Fruit fly (Drosophila melanogaster) whole organism, pupa: ENCODE measurements around the gene Ugt307A1.

Experiments used
- CG10348 ChIP-seq: fragments of 200-800 bp; sonication (Bioruptor generic); IDR thresholded peaks from 2 replicates; pipeline ENCODE4 v1.3.6; 2022; ENCODE audit warnings: missing biosample characterization, missing genetic modification characterization
- CG12605 ChIP-seq: fragments of 200-800 bp; sonication (Bioruptor generic); IDR thresholded peaks from 2 replicates; pipeline ENCODE4 v1.3.6; 2022; ENCODE audit warnings: missing biosample characterization, missing genetic modification characterization
- CG13204 ChIP-seq: fragments of 200-800 bp; sonication (Bioruptor generic); optimal IDR thresholded peaks from 2 replicates; lab custom pipeline; 2018; ENCODE audit warnings: missing biosample characterization, mild to moderate bottlenecking, missing genetic modification characterization, moderate library complexity
- CG14655 ChIP-seq: fragments of 200-800 bp; sonication (Bioruptor generic); optimal IDR thresholded peaks from 3 replicates; lab custom pipeline; 2017; ENCODE audit warnings: mild to moderate bottlenecking, missing biosample characterization, missing genetic modification reagents, missing genetic modification characterization
- CG15710 ChIP-seq: fragments of 200-800 bp; sonication (Bioruptor generic); optimal IDR thresholded peaks from 2 replicates; lab custom pipeline; 2018; ENCODE audit warnings: missing biosample characterization, mild to moderate bottlenecking, missing genetic modification characterization, moderate library complexity
- CG17806 ChIP-seq: fragments of 200-800 bp; sonication (Bioruptor generic); optimal IDR thresholded peaks from 2 replicates; lab custom pipeline; 2018; ENCODE audit warnings: missing biosample characterization, mild to moderate bottlenecking, missing genetic modification characterization, moderate library complexity
- CG32121 ChIP-seq: fragments of 200-800 bp; sonication (Bioruptor generic); IDR thresholded peaks from 2 replicates; pipeline ENCODE4 v1.3.6; 2022; ENCODE audit warnings: missing biosample characterization, missing genetic modification characterization
- CG34367 ChIP-seq: fragments of 200-800 bp; sonication (Bioruptor generic); optimal IDR thresholded peaks from 2 replicates; lab custom pipeline; 2018; ENCODE audit warnings: missing biosample characterization, mild to moderate bottlenecking, missing genetic modification characterization
- CG4496 ChIP-seq: fragments of 200-800 bp; sonication (Bioruptor generic); IDR thresholded peaks from 3 replicates; pipeline ENCODE4 v1.3.6; 2022; ENCODE audit warnings: missing biosample characterization, missing genetic modification characterization
- CG8159 ChIP-seq: fragments of 200-800 bp; sonication (Bioruptor generic); optimal IDR thresholded peaks from 3 replicates; lab custom pipeline; 2018; ENCODE audit warnings: missing biosample characterization, mild to moderate bottlenecking, missing genetic modification characterization, moderate library complexity
- CG8301 ChIP-seq: fragments of 200-800 bp; sonication (Bioruptor generic); optimal IDR thresholded peaks from 2 replicates; lab custom pipeline; 2018; ENCODE audit warnings: missing biosample characterization, mild to moderate bottlenecking, missing genetic modification characterization
- CG9948 ChIP-seq: fragments of 200-800 bp; sonication (Bioruptor generic); optimal IDR thresholded peaks from 2 replicates; lab custom pipeline; 2018; ENCODE audit warnings: missing biosample characterization, mild to moderate bottlenecking, missing genetic modification characterization, moderate library complexity
- D1 ChIP-seq: fragments of 200-800 bp; sonication (Bioruptor generic); optimal IDR thresholded peaks from 2 replicates; lab custom pipeline; 2018; ENCODE audit warnings: missing biosample characterization, mild to moderate bottlenecking, missing genetic modification characterization, moderate library complexity
- EcR ChIP-seq: fragments of 200-800 bp; sonication (Bioruptor generic); optimal IDR thresholded peaks from 3 replicates; lab custom pipeline; 2019; ENCODE audit warnings: missing biosample characterization, missing genetic modification characterization, mild to moderate bottlenecking, moderate library complexity, missing genetic modification reagents
- Ets98B ChIP-seq: fragments of 200-800 bp; sonication (Bioruptor generic); IDR thresholded peaks from 2 replicates; pipeline ENCODE4 v1.3.6; 2022; ENCODE audit warnings: missing biosample characterization, missing genetic modification characterization
- Pif1A ChIP-seq: fragments of 200-800 bp; sonication (Bioruptor generic); optimal IDR thresholded peaks from 3 replicates; lab custom pipeline; 2016; ENCODE audit warnings: missing biosample characterization, missing genetic modification characterization
- Pif1B ChIP-seq: fragments of 200-800 bp; sonication (Bioruptor generic); optimal IDR thresholded peaks from 3 replicates; lab custom pipeline; 2016; ENCODE audit warnings: missing biosample characterization, missing genetic modification characterization
- Snoo ChIP-seq: fragments of 200-800 bp; sonication (Bioruptor generic); optimal IDR thresholded peaks from 3 replicates; lab custom pipeline; 2017; ENCODE audit warnings: missing biosample characterization, mild to moderate bottlenecking, missing genetic modification characterization, inconsistent platforms
- fd96Ca ChIP-seq: fragments of 200-800 bp; sonication (Bioruptor generic); IDR thresholded peaks from 3 replicates; pipeline ENCODE4 v1.3.6; 2022; ENCODE audit warnings: missing biosample characterization, missing genetic modification characterization
- gl ChIP-seq: fragments of 200-800 bp; sonication (Bioruptor generic); optimal IDR thresholded peaks from 2 replicates; lab custom pipeline; 2018; ENCODE audit warnings: missing biosample characterization, mild to moderate bottlenecking, missing genetic modification characterization
- rn ChIP-seq: fragments of 200-800 bp; sonication (Bioruptor generic); IDR thresholded peaks from 2 replicates; pipeline ENCODE4 v1.3.6; 2022; ENCODE audit warnings: missing biosample characterization, missing genetic modification characterization

The Ugt307A1 gene

dm6 chr2L:7026988-7027908, 40.5 kb upstream of the Ugt307A1 start, which contains the start of the genes CG31908 and MME1:
TSS of gene CG31908 (minus strand) at chr2L:7027389.
TSS of gene MME1 (plus strand) at chr2L:7027526.
- TF ChIP-seq CG9948 (tag; lab: Kevin White, UChicago), result peak; percentile 2
- no peak for TF ChIP-seq CG10348 (GFP tag; lab: Robert Waterston, UW)
- TF ChIP-seq CG17806 (tag; lab: Kevin White, UChicago), result no peak
- no peak for TF ChIP-seq CG14655 (GFP tag; lab: Kevin White, UChicago)
- TF ChIP-seq Snoo (tag; lab: Kevin White, UChicago), result no peak
- peak; percentile 42; the same call in 1 of the 3 replicates for TF ChIP-seq CG4496 (GFP tag; lab: Robert Waterston, UW)
- peak; percentile 35 for TF ChIP-seq Pif1A (GFP tag; lab: Kevin White, UChicago)
- TF ChIP-seq rn (GFP tag; lab: Robert Waterston, UW), result no peak
- TF ChIP-seq EcR (GFP tag; lab: Kevin White, UChicago), result peak; percentile 2

dm6 chr2L:7028440-7028839, 39.3 kb upstream of the Ugt307A1 start:
- TF ChIP-seq CG10348 (GFP tag; lab: Robert Waterston, UW) (no peak), fd96Ca (GFP tag; lab: Robert Waterston, UW) (no peak), gl (tag; lab: Kevin White, UChicago) (no peak), CG13204 (GFP tag; lab: Kevin White, UChicago) (no peak)

dm6 chr2L:7028990-7029389, 38.8 kb upstream of the Ugt307A1 start:
- no peak for TF ChIP-seq CG10348 (GFP tag; lab: Robert Waterston, UW)
- TF ChIP-seq CG15710 (tag; lab: Kevin White, UChicago), result no peak
- no peak for TF ChIP-seq CG12605 (GFP tag; lab: Robert Waterston, UW)
- TF ChIP-seq CG4496 (GFP tag; lab: Robert Waterston, UW), result no peak
- TF ChIP-seq Snoo (tag; lab: Kevin White, UChicago), result no peak
- TF ChIP-seq fd96Ca (GFP tag; lab: Robert Waterston, UW), result no peak
- no peak for TF ChIP-seq CG32121 (GFP tag; lab: Robert Waterston, UW)
- TF ChIP-seq CG13204 (GFP tag; lab: Kevin White, UChicago), result no peak
- no peak for TF ChIP-seq CG14655 (GFP tag; lab: Kevin White, UChicago)
- no peak for TF ChIP-seq CG9948 (tag; lab: Kevin White, UChicago)
- TF ChIP-seq Pif1A (GFP tag; lab: Kevin White, UChicago), result no peak

- TF ChIP-seq Ets98B (GFP tag; lab: Robert Waterston, UW), result peak; percentile 63
- 0 out of 2 replicates have a peak, but pooled peaks have one; percentile 16 for TF ChIP-seq CG10348 (GFP tag; lab: Robert Waterston, UW)
- peak; percentile 61 for TF ChIP-seq CG4496 (GFP tag; lab: Robert Waterston, UW)
- no peak for TF ChIP-seq CG8301 (tag; lab: Kevin White, UChicago)
Observed at dm6 chr2L:7032517-7032951, 35.2 kb upstream of the Ugt307A1 start, which contains the start of the genes Rab30 and Caper. TSS of gene Rab30 (minus strand) at chr2L:7032606. TSS of gene Caper (plus strand) at chr2L:7032721.

dm6 chr2L:7033100-7033675, 34.6 kb upstream of the Ugt307A1 start:
- peak; percentile 80 for TF ChIP-seq gl (tag; lab: Kevin White, UChicago)
- peak; percentile 56 for TF ChIP-seq CG8301 (tag; lab: Kevin White, UChicago)
- peak; percentile 57 for TF ChIP-seq D1 (tag; lab: Kevin White, UChicago)
- TF ChIP-seq rn (GFP tag; lab: Robert Waterston, UW), result no peak
- peak; percentile 52 for TF ChIP-seq CG34367 (tag; lab: Kevin White, UChicago)
- TF ChIP-seq fd96Ca (GFP tag; lab: Robert Waterston, UW), result no peak; the same call in 2 of the 3 replicates
- no peak for TF ChIP-seq Snoo (tag; lab: Kevin White, UChicago)
- TF ChIP-seq CG14655 (GFP tag; lab: Kevin White, UChicago), result no peak
- peak; percentile 65 for TF ChIP-seq Pif1A (GFP tag; lab: Kevin White, UChicago)
- peak; percentile 63 for TF ChIP-seq CG12605 (GFP tag; lab: Robert Waterston, UW)
- no peak for TF ChIP-seq CG8159
- peak; percentile 68 for TF ChIP-seq CG4496 (GFP tag; lab: Robert Waterston, UW)
- TF ChIP-seq EcR (GFP tag; lab: Kevin White, UChicago), result no peak
- no peak for TF ChIP-seq CG13204 (GFP tag; lab: Kevin White, UChicago)
- TF ChIP-seq CG17806 (tag; lab: Kevin White, UChicago), result peak; percentile 34
- TF ChIP-seq CG32121 (GFP tag; lab: Robert Waterston, UW), result peak; percentile 74
- peak; percentile 71 for TF ChIP-seq Ets98B (GFP tag; lab: Robert Waterston, UW)
- peak; percentile 27 for TF ChIP-seq CG15710 (tag; lab: Kevin White, UChicago)
- no peak for TF ChIP-seq CG10348 (GFP tag; lab: Robert Waterston, UW)
- TF ChIP-seq CG9948 (tag; lab: Kevin White, UChicago), result peak; percentile 30
- no peak for TF ChIP-seq Pif1B (GFP tag; lab: Kevin White, UChicago)
